Worm (Caenorhabditis elegans): ENCODE results near the gene W03B1.9.

DNA sequence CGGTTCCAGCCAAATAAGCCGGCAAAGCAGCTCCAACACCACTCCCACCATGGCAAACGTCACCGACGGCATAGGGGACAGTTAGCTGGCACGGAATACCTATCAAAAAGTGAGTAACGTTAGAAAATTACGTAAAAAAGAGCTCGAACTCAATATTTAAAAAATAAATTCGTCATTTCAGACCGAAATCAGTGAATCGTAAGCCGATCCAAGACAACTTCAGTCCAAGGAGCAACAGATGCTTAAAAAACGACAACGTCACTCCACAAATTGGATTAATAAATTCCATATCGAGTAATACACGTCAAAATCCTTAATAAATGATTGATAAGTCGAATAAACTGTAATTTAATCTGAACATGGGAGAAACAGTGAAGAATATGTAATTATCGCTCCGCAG is 50.5 kb downstream of the W03B1.9 start:
- TF ChIP-seq ztf-11 (tag; optimal IDR thresholded peaks at IDR 0.05) (no peak), skn-1 (tag; optimal IDR thresholded peaks at IDR 0.05) (no peak), nhr-21 (tag; optimal IDR thresholded peaks at IDR 0.05) (no peak), elt-3 (tag; optimal IDR thresholded peaks at IDR 0.05) (no peak), elt-1 (tag; optimal IDR thresholded peaks at IDR 0.05) (no peak), fos-1 (tag; optimal IDR thresholded peaks at IDR 0.05) (no peak), egl-27 (tag; optimal IDR thresholded peaks at IDR 0.05) (no peak), nhr-23 (tag; optimal IDR thresholded peaks at IDR 0.05) (no peak), nhr-11 (tag; optimal IDR thresholded peaks at IDR 0.05) (no peak), unc-39 (tag; optimal IDR thresholded peaks at IDR 0.05) (no peak), lin-11 (tag; optimal IDR thresholded peaks at IDR 0.05) (no peak), ZK546.5 (tag; optimal IDR thresholded peaks at IDR 0.05) (no peak), unc-62 (GFP tag; optimal IDR thresholded peaks at IDR 0.05) (no peak)

Data from whole organism, L2 larva.